Worm (Caenorhabditis elegans): ENCODE results near the gene nhr-70.

nhr-70 gene

ce11 chrV:18616287-18616686 is at the start of gene nhr-70:
nhr-70 (plus strand) TSS chrV:18616587.
- TF ChIP-seq ceh-43 (GFP tag; optimal IDR thresholded peaks at IDR 0.05) (no peak), ces-1 (GFP tag; optimal IDR thresholded peaks at IDR 0.05) (no peak), tbx-8 (GFP tag; optimal IDR thresholded peaks at IDR 0.05) (no peak), mls-2 (tag; optimal IDR thresholded peaks at IDR 0.05) (no peak), nhr-28 (tag; optimal IDR thresholded peaks at IDR 0.05) (no peak), nhr-76 (tag; optimal IDR thresholded peaks at IDR 0.05) (no peak), lsy-2 (tag; optimal IDR thresholded peaks at IDR 0.05) (no peak), lin-32 (GFP tag; optimal IDR thresholded peaks at IDR 0.05) (no peak), ceh-83 (GFP tag; optimal IDR thresholded peaks at IDR 0.05) (no peak), nhr-237 (tag; optimal IDR thresholded peaks at IDR 0.05) (no peak), M03D4.4 (tag; optimal IDR thresholded peaks at IDR 0.05) (no peak), snpc-4 (tag; optimal IDR thresholded peaks at IDR 0.05) (no peak), ceh-39 (tag; optimal IDR thresholded peaks at IDR 0.05) (no peak), drap-1 (GFP tag; optimal IDR thresholded peaks at IDR 0.05) (no peak), sem-2 (GFP tag; optimal IDR thresholded peaks at IDR 0.05) (no peak), zip-8 (tag; optimal IDR thresholded peaks at IDR 0.05) (no peak)

DNA sequence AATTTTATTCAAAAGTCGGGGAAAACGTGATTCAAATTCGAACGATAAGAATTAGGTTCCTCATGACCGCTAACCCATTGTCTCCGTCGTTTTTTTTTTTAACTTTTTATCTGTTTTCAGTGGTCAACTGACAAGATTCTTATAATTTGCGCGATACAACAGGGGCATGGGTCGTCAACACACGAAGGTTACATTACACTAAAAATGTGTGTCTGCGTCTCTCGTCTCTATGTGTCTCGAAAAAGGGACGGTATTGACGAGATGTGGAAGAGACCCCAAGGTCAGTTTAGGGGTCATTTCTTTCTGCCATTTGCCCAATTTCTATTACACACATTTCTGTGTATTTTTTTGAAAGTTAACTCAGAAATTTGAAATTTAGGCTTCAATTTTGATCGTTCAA is 46.9 kb upstream of the nhr-70 start:
- no peak for TF ChIP-seq lin-32 (GFP tag; optimal IDR thresholded peaks at IDR 0.05)
- TF ChIP-seq sem-2 (GFP tag; optimal IDR thresholded peaks at IDR 0.05): no peak
- no peak for TF ChIP-seq nhr-12 (tag; optimal IDR thresholded peaks at IDR 0.05)
- TF ChIP-seq unc-62 (GFP tag; optimal IDR thresholded peaks at IDR 0.05): no peak
- TF ChIP-seq sptf-1 (tag; optimal IDR thresholded peaks at IDR 0.05): no peak
- no peak for TF ChIP-seq nhr-237 (tag; optimal IDR thresholded peaks at IDR 0.05)
- TF ChIP-seq blmp-1 (tag; optimal IDR thresholded peaks at IDR 0.05): no peak
- no peak for TF ChIP-seq ces-1 (GFP tag; optimal IDR thresholded peaks at IDR 0.05)
- no peak for TF ChIP-seq tbx-8 (GFP tag; optimal IDR thresholded peaks at IDR 0.05)
- no peak for TF ChIP-seq hlh-1 (tag; optimal IDR thresholded peaks at IDR 0.05)
- TF ChIP-seq mls-2 (tag; optimal IDR thresholded peaks at IDR 0.05): no peak
- no peak for TF ChIP-seq flh-1 (GFP tag; optimal IDR thresholded peaks at IDR 0.05)
- TF ChIP-seq unc-120 (tag; optimal IDR thresholded peaks at IDR 0.05; ENCODE audit: poor library complexity, severe bottlenecking): no peak
- no peak for TF ChIP-seq nhr-76 (tag; optimal IDR thresholded peaks at IDR 0.05)
- TF ChIP-seq snpc-4 (tag; optimal IDR thresholded peaks at IDR 0.05): no peak
- TF ChIP-seq nhr-2 (tag; optimal IDR thresholded peaks at IDR 0.05): no peak
- no peak for TF ChIP-seq pha-4 (tag; optimal IDR thresholded peaks at IDR 0.05)
- no peak for TF ChIP-seq lsy-2 (tag; optimal IDR thresholded peaks at IDR 0.05)

- TF ChIP-seq ztf-11 (tag; optimal IDR thresholded peaks at IDR 0.05) (no peak), elt-1 (tag; optimal IDR thresholded peaks at IDR 0.05; ENCODE audit: borderline replicate concordance, insufficient read depth) (no peak), M03D4.4 (tag; optimal IDR thresholded peaks at IDR 0.05) (no peak), unc-62 (GFP tag; optimal IDR thresholded peaks at IDR 0.05) (no peak), snpc-4 (tag; optimal IDR thresholded peaks at IDR 0.05) (no peak), nhr-76 (tag; optimal IDR thresholded peaks at IDR 0.05) (no peak), cnd-1 (tag; optimal IDR thresholded peaks at IDR 0.05) (no peak), lin-13 (tag; optimal IDR thresholded peaks at IDR 0.05) (no peak), mls-2 (tag; optimal IDR thresholded peaks at IDR 0.05) (no peak), drap-1 (GFP tag; optimal IDR thresholded peaks at IDR 0.05) (no peak), lin-32 (GFP tag; optimal IDR thresholded peaks at IDR 0.05) (no peak), tbx-8 (GFP tag; optimal IDR thresholded peaks at IDR 0.05) (no peak), lsy-2 (tag; optimal IDR thresholded peaks at IDR 0.05) (no peak), nhr-28 (tag; optimal IDR thresholded peaks at IDR 0.05) (no peak), nhr-2 (tag; optimal IDR thresholded peaks at IDR 0.05) (no peak), nhr-12 (tag; optimal IDR thresholded peaks at IDR 0.05) (no peak), mab-5 (tag; optimal IDR thresholded peaks at IDR 0.05) (no peak), sem-2 (GFP tag; optimal IDR thresholded peaks at IDR 0.05) (no peak), sptf-1 (tag; optimal IDR thresholded peaks at IDR 0.05) (no peak)
These were observed 44.9 kb upstream of the nhr-70 start, which contains the start of gene Y51A2D.21 for ce11 chrV:18571533-18571932. Y51A2D.21 (plus strand) TSS chrV:18571833.

ce11 chrV:18573199-18573598 is 43.2 kb upstream of the nhr-70 start:
- TF ChIP-seq elt-1 (tag; optimal IDR thresholded peaks at IDR 0.05; ENCODE audit: borderline replicate concordance, insufficient read depth) (no peak), nhr-2 (tag; optimal IDR thresholded peaks at IDR 0.05) (no peak), drap-1 (GFP tag; optimal IDR thresholded peaks at IDR 0.05) (peak; percentile 77), nhr-12 (tag; optimal IDR thresholded peaks at IDR 0.05) (no peak), lsy-2 (tag; optimal IDR thresholded peaks at IDR 0.05) (peak; percentile 16)

DNA sequence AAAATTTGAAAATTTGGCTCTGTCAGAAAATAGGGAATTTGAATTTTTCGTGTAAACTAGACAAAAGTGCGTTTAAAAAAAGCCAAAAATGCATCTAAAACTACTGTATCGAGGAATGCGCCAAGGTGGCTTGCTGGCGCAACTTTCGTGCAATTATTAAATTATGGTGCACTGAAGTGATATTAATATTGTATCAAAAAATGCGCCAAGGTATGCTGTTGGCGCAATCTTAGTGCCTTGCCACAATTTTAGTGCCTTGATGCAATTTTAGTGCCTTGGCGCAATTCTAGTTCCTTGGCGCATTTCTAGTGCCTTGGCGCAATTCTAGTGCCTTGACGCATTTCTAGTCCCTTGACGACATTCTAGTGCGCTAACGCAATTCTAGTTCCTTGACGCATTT is 41.3 kb upstream of the nhr-70 start:
- TF ChIP-seq zip-8 (tag; optimal IDR thresholded peaks at IDR 0.05) (no peak), flh-1 (GFP tag; optimal IDR thresholded peaks at IDR 0.05) (no peak), nhr-2 (tag; optimal IDR thresholded peaks at IDR 0.05) (no peak)
